Worm (Caenorhabditis elegans): ENCODE results near the gene T26C12.1.

ce11 chrIV:3265657-3266056, 6.9 kb downstream of the T26C12.1 start, which contains the start of gene T26C12.2:
- TF ChIP-seq ztf-11 (tag; optimal IDR thresholded peaks at IDR 0.05) (no peak), mep-1 (tag; optimal IDR thresholded peaks at IDR 0.05) (no peak), nhr-28 (tag; optimal IDR thresholded peaks at IDR 0.05) (no peak), sox-4 (tag; optimal IDR thresholded peaks at IDR 0.05) (no peak), aha-1 (tag; optimal IDR thresholded peaks at IDR 0.05) (no peak), nhr-11 (tag; optimal IDR thresholded peaks at IDR 0.05) (no peak), lin-15B (tag; optimal IDR thresholded peaks at IDR 0.05) (no peak), ama-1 (optimal IDR thresholded peaks at IDR 0.05) (no peak)

All from whole organism, L1 larva.